Fruit fly (Drosophila melanogaster) whole organism, embryonic: ENCODE measurements around the gene Sirup.

Experiments used
- CG10147 ChIP-seq: fragments of 200-800 bp; sonication (Bioruptor generic); optimal IDR thresholded peaks from 2 replicates; lab custom pipeline; 2019; ENCODE audit warnings: missing biosample characterization, mild to moderate bottlenecking, missing genetic modification characterization, moderate library complexity
- CG10209 ChIP-seq: fragments of 200-800 bp; sonication (Bioruptor generic); optimal IDR thresholded peaks from 3 replicates; lab custom pipeline; 2017; ENCODE audit warnings: missing biosample characterization, mild to moderate bottlenecking, missing genetic modification characterization, missing genetic modification reagents
- CG10274 ChIP-seq: fragments of 200-800 bp; sonication (Bioruptor generic); optimal IDR thresholded peaks from 3 replicates; lab custom pipeline; 2017; ENCODE audit warnings: missing biosample characterization, mild to moderate bottlenecking, missing genetic modification characterization
- CG11696 ChIP-seq: fragments of 200-800 bp; sonication (Bioruptor generic); IDR thresholded peaks from 2 replicates; pipeline ENCODE4 v1.3.6; 2022; ENCODE audit warnings: missing biosample characterization, missing genetic modification characterization
- CG14441 ChIP-seq: fragments of 200-800 bp; sonication (Bioruptor generic); IDR thresholded peaks from 2 replicates; pipeline ENCODE4 v1.3.6; 2022; ENCODE audit warnings: missing biosample characterization, missing genetic modification characterization
- CG14667 ChIP-seq: fragments of 200-800 bp; sonication (Bioruptor generic); IDR thresholded peaks from 2 replicates; pipeline ENCODE4 v1.3.6; 2022; ENCODE audit warnings: missing biosample characterization, missing genetic modification characterization
- CG15601 ChIP-seq: fragments of 200-800 bp; sonication (Bioruptor generic); optimal IDR thresholded peaks from 3 replicates; lab custom pipeline; 2019; ENCODE audit warnings: missing biosample characterization, mild to moderate bottlenecking, missing genetic modification characterization, moderate library complexity
- CG3065 ChIP-seq: fragments of 200-800 bp; sonication (Bioruptor generic); optimal IDR thresholded peaks from 2 replicates; lab custom pipeline; 2016; ENCODE audit warnings: missing biosample characterization, missing genetic modification characterization
- CG31441 ChIP-seq: fragments of 200-800 bp; sonication (Bioruptor generic); IDR thresholded peaks from 2 replicates; pipeline ENCODE4 v1.3.6; 2022; ENCODE audit warnings: missing biosample characterization, missing genetic modification characterization
- CG33213 ChIP-seq: fragments of 200-800 bp; sonication (Bioruptor generic); optimal IDR thresholded peaks from 3 replicates; lab custom pipeline; 2016; ENCODE audit warnings: missing biosample characterization, missing genetic modification characterization
- CG4282 ChIP-seq: fragments of 200-800 bp; sonication (Bioruptor generic); optimal IDR thresholded peaks from 2 replicates; lab custom pipeline; 2016; ENCODE audit warnings: missing biosample characterization, missing genetic modification characterization
- CG6791 ChIP-seq: fragments of 200-800 bp; sonication (Bioruptor generic); IDR thresholded peaks from 3 replicates; pipeline ENCODE4 v1.3.6; 2022; ENCODE audit warnings: missing biosample characterization, missing genetic modification characterization; ENCODE audit not compliant: partially characterized antibody
- CG7271 ChIP-seq: fragments of 200-800 bp; sonication (Bioruptor generic); optimal IDR thresholded peaks from 2 replicates; lab custom pipeline; 2018; ENCODE audit warnings: missing biosample characterization, mild to moderate bottlenecking, missing genetic modification characterization, moderate library complexity
- CG7745 ChIP-seq: fragments of 200-800 bp; sonication (Bioruptor generic); optimal IDR thresholded peaks from 2 replicates; lab custom pipeline; 2018; ENCODE audit warnings: missing biosample characterization, mild to moderate bottlenecking, missing genetic modification characterization, moderate library complexity
- CG7987 ChIP-seq: fragments of 200-800 bp; sonication (Bioruptor generic); optimal IDR thresholded peaks from 2 replicates; lab custom pipeline; 2018; ENCODE audit warnings: missing biosample characterization, mild to moderate bottlenecking, missing genetic modification characterization, moderate library complexity
- CG8359 ChIP-seq: fragments of 200-800 bp; sonication (Bioruptor generic); optimal IDR thresholded peaks from 2 replicates; lab custom pipeline; 2017; ENCODE audit warnings: missing biosample characterization, mild to moderate bottlenecking, missing genetic modification characterization, borderline replicate concordance
- CG8924 ChIP-seq: fragments of 200-800 bp; optimal IDR thresholded peaks from 3 replicates; lab custom pipeline; 2019; ENCODE audit warnings: missing biosample characterization, mild to moderate bottlenecking, missing genetic modification characterization, moderate library complexity
- CG9797 ChIP-seq: fragments of 200-800 bp; sonication (Bioruptor generic); optimal IDR thresholded peaks from 3 replicates; lab custom pipeline; 2018; ENCODE audit warnings: missing biosample characterization, mild to moderate bottlenecking, missing genetic modification characterization
- Chrac-16 ChIP-seq: fragments of 200-800 bp; sonication (Bioruptor generic); optimal IDR thresholded peaks from 3 replicates; lab custom pipeline; 2016; ENCODE audit warnings: missing biosample characterization, missing genetic modification characterization
- Dip3 ChIP-seq: fragments of 200-800 bp; sonication (Bioruptor generic); optimal IDR thresholded peaks from 3 replicates; lab custom pipeline; 2016; ENCODE audit warnings: missing biosample characterization, missing genetic modification characterization
- Eip74EF ChIP-seq, 2 experiments: fragments of 200-800 bp in 1 of 2; fragments of >200 bp in 1 of 2; sonication (Bioruptor generic) in 1 of 2; optimal IDR thresholded peaks; 2 replicates each; lab custom pipeline; 2017 to 2019; ENCODE audit warnings: missing biosample characterization in 2 of 2, missing genetic modification characterization in 2 of 2, mild to moderate bottlenecking in 1 of 2, moderate library complexity in 1 of 2
- Fer3 ChIP-seq: fragments of 200-800 bp; sonication (Bioruptor generic); optimal IDR thresholded peaks from 2 replicates; lab custom pipeline; 2018; ENCODE audit warnings: missing biosample characterization, mild to moderate bottlenecking, missing genetic modification characterization, moderate library complexity
- H2.0 ChIP-seq: fragments of 200-800 bp; sonication (Bioruptor generic); IDR thresholded peaks from 2 replicates; pipeline ENCODE4 v1.3.6; 2022; ENCODE audit warnings: missing biosample characterization, missing genetic modification characterization
- Hand ChIP-seq: fragments of 200-800 bp; sonication (Bioruptor generic); optimal IDR thresholded peaks from 2 replicates; lab custom pipeline; 2017; ENCODE audit warnings: mild to moderate bottlenecking, missing biosample characterization, missing genetic modification reagents, missing genetic modification characterization
- HmgD ChIP-seq: fragments of 200-800 bp; sonication (Bioruptor generic); optimal IDR thresholded peaks from 3 replicates; lab custom pipeline; 2016; ENCODE audit warnings: missing biosample characterization, missing genetic modification characterization
- Hmr ChIP-seq: fragments of 200-800 bp; sonication (Bioruptor generic); optimal IDR thresholded peaks from 3 replicates; lab custom pipeline; 2017; ENCODE audit warnings: mild to moderate bottlenecking, missing biosample characterization, missing genetic modification reagents, missing genetic modification characterization
- PHDP ChIP-seq: fragments of 200-800 bp; sonication (Bioruptor generic); optimal IDR thresholded peaks from 3 replicates; lab custom pipeline; 2018; ENCODE audit warnings: missing biosample characterization, mild to moderate bottlenecking, missing genetic modification characterization, moderate library complexity
- Pdp1 ChIP-seq, 2 experiments: fragments of 200-800 bp; sonication (Bioruptor generic); optimal IDR thresholded peaks; 3 replicates each; lab custom pipeline; 2016; ENCODE audit warnings: missing biosample characterization in 2 of 2, missing genetic modification characterization in 2 of 2, mild to moderate bottlenecking in 1 of 2, moderate library complexity in 1 of 2
- ase ChIP-seq: fragments of 200-800 bp; sonication (Bioruptor generic); IDR thresholded peaks from 3 replicates; pipeline ENCODE4 v1.3.6; 2022; ENCODE audit warnings: missing biosample characterization, missing genetic modification characterization
- bcd ChIP-seq: fragments of 200-800 bp; sonication (Bioruptor generic); optimal IDR thresholded peaks from 2 replicates; lab custom pipeline; 2017; ENCODE audit warnings: missing biosample characterization, mild to moderate bottlenecking, missing genetic modification characterization
- chif ChIP-seq, 2 experiments: fragments of 200-800 bp; sonication (Bioruptor generic); optimal IDR thresholded peaks; 3 replicates each; lab custom pipeline; 2016; ENCODE audit warnings: missing biosample characterization in 2 of 2, missing genetic modification characterization in 2 of 2
- chm ChIP-seq: fragments of 200-800 bp; sonication (Bioruptor generic); IDR thresholded peaks from 2 replicates; pipeline ENCODE4 v1.3.6; 2022; ENCODE audit warnings: missing biosample characterization, missing genetic modification characterization
- cwo ChIP-seq: fragments of 200-800 bp; sonication (Bioruptor generic); optimal IDR thresholded peaks from 3 replicates; lab custom pipeline; 2017; ENCODE audit warnings: missing biosample characterization, missing genetic modification characterization, mild to moderate bottlenecking, moderate library complexity, missing genetic modification reagents
- fd102C ChIP-seq: fragments of 200-800 bp; sonication (Bioruptor generic); optimal IDR thresholded peaks from 2 replicates; lab custom pipeline; 2018; ENCODE audit warnings: missing biosample characterization, mild to moderate bottlenecking, missing genetic modification characterization, moderate library complexity
- gfzf ChIP-seq: fragments of 200-800 bp; sonication (Bioruptor generic); optimal IDR thresholded peaks from 2 replicates; lab custom pipeline; 2016; ENCODE audit warnings: missing biosample characterization, mild to moderate bottlenecking, missing genetic modification characterization, moderate library complexity
- h ChIP-seq: fragments of >200 bp; optimal IDR thresholded peaks from 2 replicates; lab custom pipeline; 2017
- hkb ChIP-seq, 2 experiments: fragments of 200-800 bp in 1 of 2; fragments of >200 bp in 1 of 2; sonication (Bioruptor generic) in 1 of 2; IDR thresholded peaks in 1 of 2; optimal IDR thresholded peaks in 1 of 2; 2 replicates each; pipeline versions ENCODE4 v1.3.6 to Lab custom; 2017 to 2022; ENCODE audit warnings: missing biosample characterization in 1 of 2, missing genetic modification characterization in 1 of 2
- inv ChIP-seq: fragments of 200-800 bp; sonication (Bioruptor generic); IDR thresholded peaks from 2 replicates; pipeline ENCODE4 v1.3.6; 2022; ENCODE audit warnings: missing biosample characterization, missing genetic modification characterization; ENCODE audit not compliant: partially characterized antibody
- jumu ChIP-seq: fragments of 200-800 bp; sonication (Bioruptor generic); optimal IDR thresholded peaks from 3 replicates; lab custom pipeline; 2016; ENCODE audit warnings: missing biosample characterization, missing genetic modification characterization
- kay ChIP-seq: fragments of 200-800 bp; sonication (Bioruptor generic); optimal IDR thresholded peaks from 2 replicates; lab custom pipeline; 2016; ENCODE audit warnings: missing biosample characterization, missing genetic modification characterization
- mirr ChIP-seq: fragments of 200-800 bp; sonication (Bioruptor generic); optimal IDR thresholded peaks from 3 replicates; lab custom pipeline; 2018; ENCODE audit warnings: missing biosample characterization, mild to moderate bottlenecking, missing genetic modification characterization
- ro ChIP-seq: fragments of 200-800 bp; sonication (Bioruptor generic); IDR thresholded peaks from 2 replicates; pipeline ENCODE4 v1.3.6; 2022; ENCODE audit warnings: missing biosample characterization, missing genetic modification characterization
- seq ChIP-seq: fragments of 200-800 bp; sonication (Bioruptor generic); IDR thresholded peaks from 2 replicates; pipeline ENCODE4 v1.3.6; 2022; ENCODE audit warnings: missing biosample characterization, missing genetic modification characterization
- sim ChIP-seq: fragments of 200-800 bp; sonication (Bioruptor generic); IDR thresholded peaks from 2 replicates; pipeline ENCODE4 v1.3.6; 2022; ENCODE audit warnings: missing biosample characterization, missing genetic modification characterization
- toy ChIP-seq: fragments of 200-800 bp; sonication (Bioruptor generic); IDR thresholded peaks from 2 replicates; pipeline ENCODE4 v1.3.6; 2022; ENCODE audit warnings: missing biosample characterization, missing genetic modification characterization
- trem ChIP-seq: fragments of 200-800 bp; optimal IDR thresholded peaks from 3 replicates; lab custom pipeline; 2019; ENCODE audit warnings: missing biosample characterization, mild to moderate bottlenecking, missing genetic modification characterization, moderate library complexity
- usp ChIP-seq: fragments of >200 bp; optimal IDR thresholded peaks from 2 replicates; lab custom pipeline; 2017; ENCODE audit warnings: missing biosample characterization, missing genetic modification characterization
- zen ChIP-seq: fragments of 200-800 bp; sonication (Bioruptor generic); optimal IDR thresholded peaks from 3 replicates; lab custom pipeline; 2018; ENCODE audit warnings: missing biosample characterization, mild to moderate bottlenecking, missing genetic modification characterization, moderate library complexity

Sirup gene

DNA sequence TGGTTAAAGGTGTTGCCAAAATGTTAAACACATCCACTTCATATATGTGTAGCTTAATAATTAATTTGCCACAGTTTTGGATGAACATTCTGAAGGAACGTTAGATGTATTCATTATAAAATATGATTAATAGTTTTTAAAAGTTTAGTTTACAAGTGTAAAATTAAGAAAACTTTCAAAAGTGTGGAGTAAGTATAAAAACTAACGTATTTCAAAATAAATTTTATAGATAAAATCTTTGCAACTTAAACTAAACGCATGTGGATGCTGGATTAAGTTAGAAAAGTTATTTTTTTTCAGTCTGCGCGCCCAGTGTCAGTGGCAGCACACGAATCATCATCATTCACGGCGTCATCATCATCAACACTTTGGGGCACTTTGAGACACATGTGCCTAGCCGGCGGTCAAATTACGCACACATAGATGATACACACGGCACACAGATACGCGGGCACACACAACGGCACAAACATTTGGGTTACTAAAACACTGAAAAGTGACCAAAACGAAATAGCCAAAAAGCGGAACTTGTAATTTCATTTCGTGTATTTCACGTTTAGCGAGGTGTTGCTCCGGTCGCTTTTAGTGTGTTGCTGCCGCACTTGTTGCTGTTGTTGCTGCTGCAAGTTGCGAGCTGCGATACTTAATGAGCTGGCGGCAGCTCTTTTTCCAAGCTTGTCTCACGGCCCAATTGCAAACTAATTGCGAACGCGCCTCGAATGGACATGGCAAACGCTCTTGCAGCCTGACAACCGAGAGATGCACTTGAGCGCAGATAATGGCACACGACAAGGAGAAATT, 41.4 kb upstream of the Sirup start (continued):
- TF ChIP-seq CG4282 (GFP tag; lab: Kevin White, UChicago), result no peak
- TF ChIP-seq CG6791 (GFP tag; lab: Robert Waterston, UW), result no peak
- no peak for TF ChIP-seq h
- TF ChIP-seq CG8359 (GFP tag; lab: Kevin White, UChicago), result no peak
- TF ChIP-seq zen (tag; lab: Kevin White, UChicago), result no peak
- TF ChIP-seq CG10209 (GFP tag; lab: Kevin White, UChicago), result peak; percentile 67
- TF ChIP-seq PHDP (tag; lab: Kevin White, UChicago), result peak; percentile 57
- TF ChIP-seq ase (GFP tag; lab: Robert Waterston, UW), result no peak
- TF ChIP-seq H2.0 (GFP tag; lab: Robert Waterston, UW), result peak; percentile 46; the same call in 1 of the 2 replicates
- TF ChIP-seq sim, result no peak
- TF ChIP-seq Pdp1 (GFP tag; optimal IDR thresholded peaks at IDR 0.05; lab: Kevin White, UChicago), result peak in 1 of 2 experiments; percentile 39
- TF ChIP-seq usp (GFP tag; lab: Kevin White, UChicago), result no peak
- TF ChIP-seq CG3065, result no peak
- no peak for TF ChIP-seq toy
- no peak for TF ChIP-seq mirr
- no peak for TF ChIP-seq HmgD
- TF ChIP-seq jumu (GFP tag; lab: Kevin White, UChicago), result no peak
- TF ChIP-seq bcd (GFP tag; lab: Kevin White, UChicago), result peak; percentile 30
- no peak for TF ChIP-seq CG7271 (tag; lab: Kevin White, UChicago)
- no peak for TF ChIP-seq fd102C (GFP tag; lab: Kevin White, UChicago)
- TF ChIP-seq inv (GFP tag; lab: Robert Waterston, UW), result no peak
- peak; percentile 55 for TF ChIP-seq kay (GFP tag; lab: Kevin White, UChicago)
- TF ChIP-seq Hand (GFP tag; lab: Kevin White, UChicago), result no peak
- peak; percentile 44; the same call in 1 of the 2 replicates for TF ChIP-seq CG31441 (GFP tag; lab: Robert Waterston, UW)
- no peak for TF ChIP-seq CG10274 (GFP tag; lab: Kevin White, UChicago)
- 0 out of 2 replicates have a peak, but pooled peaks have one; percentile 28 for TF ChIP-seq CG14667
- TF ChIP-seq CG14441 (GFP tag; lab: Robert Waterston, UW), result 0 out of 2 replicates have a peak, but pooled peaks have one; percentile 13
- no peak for TF ChIP-seq CG7987 (GFP tag; lab: Kevin White, UChicago)
- no peak for TF ChIP-seq trem (tag; lab: Kevin White, UChicago)
- no peak for TF ChIP-seq chm
- peak; percentile 66 for TF ChIP-seq CG8924 (tag; lab: Kevin White, UChicago)
- TF ChIP-seq Fer3 (tag; lab: Kevin White, UChicago), result no peak
- TF ChIP-seq Chrac-16 (GFP tag; lab: Kevin White, UChicago), result no peak
- TF ChIP-seq CG15601 (tag; lab: Kevin White, UChicago), result peak; percentile 24
- no peak for TF ChIP-seq CG9797 (GFP tag; lab: Kevin White, UChicago)
- no peak for TF ChIP-seq seq (GFP tag; lab: Robert Waterston, UW)
- peak; percentile 56 for TF ChIP-seq Hmr (GFP tag; lab: Kevin White, UChicago)
- no peak for TF ChIP-seq CG33213 (GFP tag; lab: Kevin White, UChicago)
- no peak for TF ChIP-seq CG7745 (tag; lab: Kevin White, UChicago)
- TF ChIP-seq cwo (GFP tag; lab: Kevin White, UChicago), result peak; percentile 61
- no peak for TF ChIP-seq Dip3 (GFP tag; lab: Kevin White, UChicago)
- TF ChIP-seq Eip74EF (GFP tag; optimal IDR thresholded peaks at IDR 0.05; lab: Kevin White, UChicago), result peak in 1 of 2 experiments; percentile 56
- no peak for TF ChIP-seq hkb (optimal IDR thresholded peaks at IDR 0.05; lab: Kevin White, UChicago)
- peak; percentile 72 for TF ChIP-seq hkb (GFP tag; IDR thresholded peaks at IDR 0.05; lab: Robert Waterston, UW)
- TF ChIP-seq CG10147, result peak; percentile 38
- TF ChIP-seq chif (GFP tag; optimal IDR thresholded peaks at IDR 0.05; lab: Kevin White, UChicago), result peak in 1 of 2 experiments; percentile 11
- TF ChIP-seq gfzf (GFP tag; lab: Kevin White, UChicago), result no peak
- no peak for TF ChIP-seq CG11696
- no peak for TF ChIP-seq ro (GFP tag; lab: Robert Waterston, UW)
